Worm (Caenorhabditis elegans) whole organism, L1 larva: ENCODE data around the gene fbxb-16.

ENCODE experiments used
- C34B4.2 ChIP-seq: sonication (generic microtip); optimal IDR thresholded peaks from 2 replicates; lab custom pipeline; 2017; ENCODE audit warnings: mild to moderate bottlenecking, missing genetic modification characterization, missing compliant biosample characterization
- F16B12.6 ChIP-seq: fragments of 150-350 bp; optimal IDR thresholded peaks from 2 replicates; lab custom pipeline; 2014; ENCODE audit warnings: missing biosample characterization, missing genetic modification characterization
- elt-2 ChIP-seq: sonication (generic microtip); optimal IDR thresholded peaks from 2 replicates; lab custom pipeline; 2016; ENCODE audit warnings: missing genetic modification characterization, mild to moderate bottlenecking, inconsistent platforms, missing compliant biosample characterization, missing genetic modification reagents
- elt-3 ChIP-seq, 6 experiments: fragments of 150-350 bp in 1 of 6; sonication (generic microtip); optimal IDR thresholded peaks; 2 replicates each; lab custom pipeline; 2017 to 2018; ENCODE audit warnings: missing biosample characterization in 6 of 6, missing genetic modification characterization in 6 of 6, inconsistent platforms in 1 of 6
- fkh-10 ChIP-seq: sonication (generic microtip); optimal IDR thresholded peaks from 2 replicates; lab custom pipeline; 2017; ENCODE audit warnings: missing biosample characterization, missing genetic modification reagents, missing genetic modification characterization
- lin-13 ChIP-seq: fragments of 150-350 bp; optimal IDR thresholded peaks from 2 replicates; lab custom pipeline; 2014; ENCODE audit warnings: missing biosample characterization, missing genetic modification reagents, missing genetic modification characterization
- lir-3 ChIP-seq: sonication (generic microtip); optimal IDR thresholded peaks from 2 replicates; lab custom pipeline; 2016; ENCODE audit warnings: mild to moderate bottlenecking, missing genetic modification characterization, moderate library complexity, missing compliant biosample characterization; ENCODE audit not compliant: poor library complexity
- nhr-237 ChIP-seq: fragments of 150-350 bp; optimal IDR thresholded peaks from 2 replicates; lab custom pipeline; 2014; ENCODE audit warnings: missing biosample characterization, missing genetic modification characterization
- nhr-28 ChIP-seq: fragments of 150-350 bp; optimal IDR thresholded peaks from 2 replicates; lab custom pipeline; 2014; ENCODE audit warnings: missing biosample characterization, missing genetic modification characterization
- pax-3 ChIP-seq: fragments of 200-800 bp; sonication (Bioruptor generic); optimal IDR thresholded peaks from 2 replicates; lab custom pipeline; 2018; ENCODE audit warnings: mild to moderate bottlenecking, missing genetic modification characterization, moderate library complexity, missing compliant biosample characterization
- unc-62 ChIP-seq: fragments of 150-350 bp; optimal IDR thresholded peaks from 2 replicates; lab custom pipeline; 2014; ENCODE audit warnings: missing biosample characterization, missing genetic modification reagents, missing genetic modification characterization
- ztf-11 ChIP-seq, 2 experiments: sonication (generic microtip); optimal IDR thresholded peaks; 2 replicates each; lab custom pipeline; 2016 to 2017; ENCODE audit warnings: missing genetic modification characterization in 2 of 2, missing biosample characterization in 1 of 2, missing compliant biosample characterization in 1 of 2

ce11 chrII:1670985-1671384, 19.3 kb upstream of the fbxb-16 start:
- no peak for TF ChIP-seq nhr-28 (tag; lab: Kevin White, UChicago)
- TF ChIP-seq unc-62 (GFP tag; lab: Kevin White, UChicago): no peak
- no peak for TF ChIP-seq lin-13
- no peak for TF ChIP-seq nhr-237 (tag; lab: Kevin White, UChicago)
- no peak for TF ChIP-seq F16B12.6 (tag; lab: Kevin White, UChicago)
- TF ChIP-seq elt-2 (tag; lab: Kevin White, UChicago): no peak
- TF ChIP-seq lir-3: no peak
- TF ChIP-seq ztf-11 (tag; optimal IDR thresholded peaks at IDR 0.05; lab: Kevin White, UChicago): no peak
- TF ChIP-seq pax-3 (tag; lab: Kevin White, UChicago): no peak
- no peak for TF ChIP-seq elt-3 (tag; optimal IDR thresholded peaks at IDR 0.05; lab: Kevin White, UChicago)
- TF ChIP-seq fkh-10 (GFP tag; lab: Kevin White, UChicago): no peak
- no peak for TF ChIP-seq C34B4.2 (tag; lab: Kevin White, UChicago)
